Worm (Caenorhabditis elegans): ENCODE results near the gene R02D5.4.
A peak's percentile ranks its signal among the peaks of the same experiment; 100 is the strongest.

The R02D5.4 gene

DNA sequence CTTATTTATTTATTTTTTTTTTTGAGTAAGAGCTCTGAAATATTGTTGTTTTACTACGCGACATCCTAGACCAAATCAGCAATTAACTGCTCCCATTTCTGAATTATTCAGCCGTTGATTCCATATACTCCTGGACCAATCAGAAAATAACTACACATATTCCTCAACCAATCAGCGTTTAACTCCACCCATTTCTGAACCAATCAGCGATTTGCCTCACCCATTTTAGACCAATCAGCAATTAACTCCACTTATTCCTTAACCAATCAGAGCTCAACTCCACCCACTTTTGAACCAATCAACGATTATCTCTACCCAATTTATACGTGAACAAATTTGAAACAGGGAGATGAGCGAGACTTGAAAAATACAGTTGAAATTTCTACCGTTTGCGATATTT lies 9.2 kb upstream of the R02D5.4 start:
- TF ChIP-seq unc-62 (GFP tag; optimal IDR thresholded peaks at IDR 0.05 in 1 of 2), result peak in 1 of 2 experiments; percentile 40
- TF ChIP-seq unc-62 (tag; optimal IDR thresholded peaks at IDR 0.05), result no peak
- TF ChIP-seq lin-29 (GFP tag; IDR thresholded peaks at IDR 0.05), result no peak
- TF ChIP-seq aha-1 (tag), result peak; percentile 11
- TF ChIP-seq tra-1 (GFP tag; IDR thresholded peaks at IDR 0.05), result no peak
- TF ChIP-seq lin-1 (GFP tag; IDR thresholded peaks at IDR 0.05), result no peak

DNA sequence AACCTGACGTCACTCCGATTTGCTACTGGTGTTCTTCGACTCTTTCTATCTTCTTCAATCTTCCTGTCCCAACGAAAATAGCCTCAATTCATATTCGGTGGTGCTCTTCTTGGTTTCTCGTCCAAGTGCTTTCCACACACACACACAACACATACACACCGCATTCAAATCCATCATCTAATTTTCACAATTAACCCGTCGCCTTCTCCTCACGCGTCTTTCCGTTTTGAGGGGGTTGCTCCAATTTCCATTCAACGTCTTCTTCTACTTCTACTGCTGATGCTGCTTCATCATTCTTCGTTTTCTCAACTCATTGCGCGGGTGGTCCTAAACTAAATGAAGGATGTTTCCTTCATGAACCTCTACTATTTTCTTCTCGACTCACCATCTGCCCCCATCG lies 6.6 kb upstream of the R02D5.4 start:
- TF ChIP-seq unc-62 (GFP tag; optimal IDR thresholded peaks at IDR 0.05 in 1 of 2) (no peak), unc-62 (tag; optimal IDR thresholded peaks at IDR 0.05) (no peak), aha-1 (tag) (no peak), zip-11 (GFP tag; IDR thresholded peaks at IDR 0.05) (no peak), madf-9 (GFP tag; conservative IDR thresholded peaks at IDR 0.05) (no peak), madf-5 (GFP tag; IDR thresholded peaks at IDR 0.05) (no peak), mxl-3 (GFP tag; optimal IDR thresholded peaks at IDR 0.05) (no peak), hlh-11 (tag; optimal IDR thresholded peaks at IDR 0.05) (no peak), nhr-77 (tag; optimal IDR thresholded peaks at IDR 0.05) (no peak), ceh-44 (GFP tag; IDR thresholded peaks at IDR 0.05) (no peak), ctbp-1 (GFP tag; IDR thresholded peaks at IDR 0.05) (no peak), daf-19 (GFP tag; conservative IDR thresholded peaks at IDR 0.05) (no peak), nhr-237 (tag; optimal IDR thresholded peaks at IDR 0.05) (no peak), nhr-48 (tag; optimal IDR thresholded peaks at IDR 0.05) (no peak), ZK546.5 (tag; optimal IDR thresholded peaks at IDR 0.05) (no peak), mdl-1 (tag; optimal IDR thresholded peaks at IDR 0.05) (no peak), nhr-28 (tag; optimal IDR thresholded peaks at IDR 0.05) (no peak), unc-130 (GFP tag; optimal IDR thresholded peaks at IDR 0.05) (no peak)

DNA sequence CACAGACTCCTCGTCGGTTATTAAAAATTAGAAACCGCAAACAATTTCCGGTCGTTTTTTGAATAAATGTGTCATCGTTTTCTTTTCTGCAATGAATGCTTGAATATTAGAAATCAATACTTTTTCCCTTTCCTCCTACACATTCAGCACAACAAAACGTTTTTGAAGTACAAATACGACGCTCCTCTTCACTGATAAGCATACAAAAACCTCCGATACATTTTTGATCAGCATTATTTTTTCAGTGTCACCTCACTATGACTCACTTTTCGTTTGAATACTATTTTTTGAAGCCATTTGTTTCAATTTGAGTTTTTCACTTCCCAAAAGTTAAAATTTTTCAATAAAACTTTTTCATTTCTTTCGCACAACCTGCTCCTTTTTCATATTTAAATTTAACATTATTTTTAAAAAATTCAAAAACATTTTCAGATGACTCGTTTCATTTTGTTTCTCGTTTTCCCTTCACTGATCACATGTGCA lies 1.7 kb downstream of the R02D5.4 start, which contains the start of gene R02D5.3:
Gene R02D5.3 (plus strand): TSS at position 433 of the 483 bp plus-strand sequence.
- TF ChIP-seq nhr-102 (tag; optimal IDR thresholded peaks at IDR 0.05) (no peak), nhr-28 (tag; optimal IDR thresholded peaks at IDR 0.05) (peak; percentile 90), pqm-1 (tag; optimal IDR thresholded peaks at IDR 0.05) (peak; percentile 38), dmd-6 (GFP tag; IDR thresholded peaks at IDR 0.05) (peak; percentile 32; the same call in 1 of the 2 replicates), dve-1 (tag; optimal IDR thresholded peaks at IDR 0.05; ENCODE audit: insufficient read depth) (peak; percentile 52), lsy-2 (tag; optimal IDR thresholded peaks at IDR 0.05) (no peak), daf-16 (GFP tag; optimal IDR thresholded peaks at IDR 0.05) (no peak), daf-16 (tag; optimal IDR thresholded peaks at IDR 0.05) (peak; percentile 32), sdz-12 (GFP tag; optimal IDR thresholded peaks at IDR 0.05) (no peak)

DNA sequence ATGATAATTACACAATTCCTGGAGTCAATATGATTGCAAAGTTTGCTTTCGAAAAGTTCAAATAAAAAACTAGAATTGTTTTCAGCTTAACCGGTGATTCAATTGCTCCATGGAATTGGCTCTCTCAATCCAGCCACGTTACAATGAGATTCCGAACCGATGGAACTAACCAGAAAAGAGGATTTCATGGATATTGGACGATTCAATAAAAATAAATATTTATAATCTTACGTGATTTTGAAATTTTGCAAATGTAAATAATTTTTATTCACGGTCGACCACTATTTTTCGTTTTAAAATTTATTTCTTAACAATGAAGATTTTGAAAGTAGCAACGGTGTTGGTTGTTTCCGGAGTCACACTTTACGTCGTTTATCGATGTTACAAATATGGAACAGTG lies 2.5 kb downstream of the R02D5.4 start, which contains the start of gene R02D5.10:
Gene R02D5.10 (plus strand): TSS at position 301 of the 400 bp plus-strand sequence.
- TF ChIP-seq nhr-111 (GFP tag; optimal IDR thresholded peaks at IDR 0.05), result no peak
- no peak for TF ChIP-seq daf-19 (GFP tag; conservative IDR thresholded peaks at IDR 0.05)
- TF ChIP-seq T26A8.4 (GFP tag; IDR thresholded peaks at IDR 0.05), result no peak
- TF ChIP-seq nhr-48 (tag; optimal IDR thresholded peaks at IDR 0.05), result no peak
- no peak for TF ChIP-seq daf-12 (tag; optimal IDR thresholded peaks at IDR 0.05)
- TF ChIP-seq F10B5.3 (tag; optimal IDR thresholded peaks at IDR 0.05), result no peak
- TF ChIP-seq arid-1 (GFP tag; conservative IDR thresholded peaks at IDR 0.05), result no peak
- no peak for TF ChIP-seq pha-4 (GFP tag; IDR thresholded peaks at IDR 0.05)
- no peak for TF ChIP-seq pha-4 (tag; optimal IDR thresholded peaks at IDR 0.05)
- no peak for TF ChIP-seq daf-16 (GFP tag; optimal IDR thresholded peaks at IDR 0.05)
- no peak for TF ChIP-seq daf-16 (tag; optimal IDR thresholded peaks at IDR 0.05)
- TF ChIP-seq tra-1 (GFP tag; IDR thresholded peaks at IDR 0.05), result no peak
- no peak for TF ChIP-seq nhr-237 (tag; optimal IDR thresholded peaks at IDR 0.05)
- no peak for TF ChIP-seq D1046.2 (GFP tag; IDR thresholded peaks at IDR 0.05)
- no peak for TF ChIP-seq mep-1 (tag; optimal IDR thresholded peaks at IDR 0.05)
- TF ChIP-seq ceh-62 (tag; optimal IDR thresholded peaks at IDR 0.05), result no peak
- TF ChIP-seq mes-2 (tag; optimal IDR thresholded peaks at IDR 0.05; ENCODE audit: poor library complexity, severe bottlenecking), result no peak
- TF ChIP-seq zag-1 (tag; optimal IDR thresholded peaks at IDR 0.05), result no peak

All from whole organism, L4 larva.